Worm (Caenorhabditis elegans) whole organism, young adult: ENCODE data around the gene mmaa-1.

Experiments used
- B0019.2 ChIP-seq: fragments of 200-800 bp; sonication (Bioruptor generic); conservative IDR thresholded peaks from 2 replicates; pipeline ENCODE4 v1.3.6; 2022; ENCODE audit warnings: missing genetic modification reagents, missing genetic modification characterization, missing compliant biosample characterization
- B0035.1 ChIP-seq: sonication (generic microtip); optimal IDR thresholded peaks from 2 replicates; lab custom pipeline; 2016; ENCODE audit warnings: missing genetic modification characterization, mild to moderate bottlenecking, missing compliant biosample characterization, missing genotype, missing genetic modification reagents
- B0261.1 ChIP-seq: sonication (generic microtip); optimal IDR thresholded peaks from 2 replicates; lab custom pipeline; 2016; ENCODE audit warnings: mild to moderate bottlenecking, missing genetic modification characterization, moderate library complexity, missing compliant biosample characterization
- F23B12.7 ChIP-seq: sonication (generic microtip); optimal IDR thresholded peaks from 2 replicates; lab custom pipeline; 2017; ENCODE audit warnings: missing genetic modification characterization, mild to moderate bottlenecking, missing compliant biosample characterization, antibody characterized with exemption, moderate library complexity; ENCODE audit not compliant: insufficient read depth
- F49E8.2 ChIP-seq: sonication (generic microtip); optimal IDR thresholded peaks from 3 replicates; lab custom pipeline; 2017; ENCODE audit warnings: missing genetic modification characterization, mild to moderate bottlenecking, missing compliant biosample characterization, antibody characterized with exemption, moderate library complexity; ENCODE audit not compliant: insufficient read depth
- F55B11.4 ChIP-seq: sonication (generic microtip); optimal IDR thresholded peaks from 2 replicates; lab custom pipeline; 2016; ENCODE audit warnings: missing compliant biosample characterization, missing genetic modification characterization, borderline replicate concordance; ENCODE audit not compliant: insufficient read depth
- T26A5.8 ChIP-seq: sonication (generic microtip); optimal IDR thresholded peaks from 2 replicates; lab custom pipeline; 2016; ENCODE audit warnings: missing genetic modification characterization, missing compliant biosample characterization
- Y53F4B.3 ChIP-seq: fragments of 200-800 bp; sonication (Bioruptor generic); IDR thresholded peaks from 2 replicates; pipeline ENCODE4 v1.3.6; 2022; ENCODE audit warnings: missing genetic modification reagents, missing genetic modification characterization, missing compliant biosample characterization
- Y53G8AR.9 ChIP-seq: fragments of 200-800 bp; sonication (Bioruptor generic); conservative IDR thresholded peaks from 2 replicates; pipeline ENCODE4 v1.3.6; 2022; ENCODE audit warnings: missing genetic modification reagents, missing genetic modification characterization, missing compliant biosample characterization
- Y56A3A.18 ChIP-seq: fragments of 200-800 bp; sonication (Bioruptor generic); IDR thresholded peaks from 2 replicates; pipeline ENCODE4 v1.3.6; 2022; ENCODE audit warnings: missing genetic modification reagents, missing genetic modification characterization, missing compliant biosample characterization
- akir-1 ChIP-seq: fragments of 200-800 bp; sonication (Bioruptor generic); optimal IDR thresholded peaks from 2 replicates; lab custom pipeline; 2018; ENCODE audit warnings: mild to moderate bottlenecking, missing genetic modification characterization, moderate library complexity, missing compliant biosample characterization
- aptf-2 ChIP-seq: fragments of 200-800 bp; sonication (Bioruptor generic); conservative IDR thresholded peaks from 2 replicates; pipeline ENCODE4 v1.3.6; 2022; ENCODE audit warnings: missing genetic modification reagents, missing genetic modification characterization, missing compliant biosample characterization
- attf-6 ChIP-seq: fragments of 200-800 bp; sonication (Bioruptor generic); IDR thresholded peaks from 2 replicates; pipeline ENCODE4 v1.3.6; 2022; ENCODE audit warnings: missing genetic modification reagents, missing genetic modification characterization, missing compliant biosample characterization
- bed-1 ChIP-seq: fragments of 200-800 bp; sonication (Bioruptor generic); IDR thresholded peaks from 2 replicates; pipeline ENCODE4 v1.3.6; 2022; ENCODE audit warnings: missing genetic modification reagents, missing genetic modification characterization, missing compliant biosample characterization
- cebp-2 ChIP-seq: fragments of 200-800 bp; sonication (Bioruptor generic); IDR thresholded peaks from 2 replicates; pipeline ENCODE4 v1.3.6; 2022; ENCODE audit warnings: missing genetic modification characterization, missing compliant biosample characterization
- ceh-40 ChIP-seq: fragments of 200-800 bp; sonication (Bioruptor generic); IDR thresholded peaks from 2 replicates; pipeline ENCODE4 v1.3.6; 2022; ENCODE audit warnings: missing genetic modification characterization, missing compliant biosample characterization
- chd-7 ChIP-seq: sonication (generic microtip); optimal IDR thresholded peaks from 2 replicates; lab custom pipeline; 2016; ENCODE audit warnings: mild to moderate bottlenecking, missing genetic modification characterization, moderate library complexity, missing compliant biosample characterization
- ekl-4 ChIP-seq: fragments of 200-800 bp; sonication (Bioruptor generic); IDR thresholded peaks from 2 replicates; pipeline ENCODE4 v1.3.6; 2022; ENCODE audit warnings: missing genetic modification reagents, missing genetic modification characterization, missing compliant biosample characterization
- him-1 ChIP-seq: sonication (generic microtip); optimal IDR thresholded peaks from 2 replicates; lab custom pipeline; 2016; ENCODE audit warnings: missing genotype, missing genetic modification reagents, missing genetic modification characterization, missing compliant biosample characterization
- hmg-20 ChIP-seq: fragments of 200-800 bp; sonication (Bioruptor generic); IDR thresholded peaks from 2 replicates; pipeline ENCODE4 v1.3.6; 2022; ENCODE audit warnings: missing genetic modification reagents, missing genetic modification characterization, missing compliant biosample characterization
- hsf-1 ChIP-seq: fragments of 200-800 bp; sonication (Bioruptor generic); IDR thresholded peaks from 2 replicates; pipeline ENCODE4 v1.3.6; 2022; ENCODE audit warnings: missing genetic modification reagents, missing genetic modification characterization, missing compliant biosample characterization
- lag-1 ChIP-seq: fragments of 200-800 bp; sonication (Bioruptor generic); IDR thresholded peaks from 2 replicates; pipeline ENCODE4 v1.3.6; 2022; ENCODE audit warnings: missing genetic modification reagents, missing genetic modification characterization, missing compliant biosample characterization
- lsl-1 ChIP-seq: fragments of 200-800 bp; sonication (Bioruptor generic); optimal IDR thresholded peaks from 2 replicates; lab custom pipeline; 2018; ENCODE audit warnings: mild to moderate bottlenecking, missing genetic modification characterization, moderate library complexity, missing compliant biosample characterization
- madf-10 ChIP-seq: sonication (generic microtip); optimal IDR thresholded peaks from 2 replicates; lab custom pipeline; 2016; ENCODE audit warnings: mild to moderate bottlenecking, missing genetic modification characterization, missing compliant biosample characterization
- madf-3 ChIP-seq: fragments of 200-800 bp; sonication (Bioruptor generic); IDR thresholded peaks from 2 replicates; pipeline ENCODE4 v1.3.6; 2022; ENCODE audit warnings: missing genetic modification reagents, missing genetic modification characterization, missing compliant biosample characterization
- madf-6 ChIP-seq: fragments of 200-800 bp; sonication (Bioruptor generic); IDR thresholded peaks from 2 replicates; pipeline ENCODE4 v1.3.6; 2022; ENCODE audit warnings: missing genetic modification reagents, missing genetic modification characterization, missing compliant biosample characterization
- mxl-1 ChIP-seq: sonication (generic microtip); optimal IDR thresholded peaks from 2 replicates; lab custom pipeline; 2016; ENCODE audit warnings: missing genetic modification characterization, missing compliant biosample characterization
- nfya-1 ChIP-seq: sonication (generic microtip); optimal IDR thresholded peaks from 2 replicates; lab custom pipeline; 2017; ENCODE audit warnings: antibody characterized with exemption, missing compliant biosample characterization, missing genetic modification characterization, borderline replicate concordance; ENCODE audit not compliant: insufficient read depth
- pha-4 ChIP-seq: fragments of 150-350 bp; sonication (generic microtip); optimal IDR thresholded peaks from 2 replicates; lab custom pipeline; 2014; ENCODE audit warnings: missing biosample characterization, missing genetic modification reagents, missing genetic modification characterization
- repo-1 ChIP-seq: sonication (generic microtip); optimal IDR thresholded peaks from 2 replicates; lab custom pipeline; 2017; ENCODE audit warnings: mild to moderate bottlenecking, missing genetic modification characterization, missing compliant biosample characterization
- snpc-1.3 ChIP-seq: sonication (generic microtip); optimal IDR thresholded peaks from 2 replicates; lab custom pipeline; 2017; ENCODE audit warnings: missing genetic modification characterization, mild to moderate bottlenecking, missing compliant biosample characterization, antibody characterized with exemption, moderate library complexity, missing genotype, missing genetic modification reagents; ENCODE audit not compliant: insufficient read depth
- somi-1 ChIP-seq: fragments of 200-800 bp; sonication (Bioruptor generic); optimal IDR thresholded peaks from 2 replicates; lab custom pipeline; 2018; ENCODE audit warnings: mild to moderate bottlenecking, missing genetic modification characterization, missing compliant biosample characterization
- unc-130 ChIP-seq: sonication (generic microtip); optimal IDR thresholded peaks from 2 replicates; lab custom pipeline; 2016; ENCODE audit warnings: missing genetic modification reagents, missing genetic modification characterization, missing compliant biosample characterization
- unc-62 ChIP-seq: fragments of 150-350 bp; optimal IDR thresholded peaks from 2 replicates; lab custom pipeline; 2014; ENCODE audit warnings: missing biosample characterization, missing genetic modification reagents, missing genetic modification characterization
- ztf-6 ChIP-seq: fragments of 200-800 bp; sonication (Bioruptor generic); IDR thresholded peaks from 2 replicates; pipeline ENCODE4 v1.3.6; 2022; ENCODE audit warnings: missing genetic modification reagents, missing genetic modification characterization, missing compliant biosample characterization

mmaa-1 gene

DNA sequence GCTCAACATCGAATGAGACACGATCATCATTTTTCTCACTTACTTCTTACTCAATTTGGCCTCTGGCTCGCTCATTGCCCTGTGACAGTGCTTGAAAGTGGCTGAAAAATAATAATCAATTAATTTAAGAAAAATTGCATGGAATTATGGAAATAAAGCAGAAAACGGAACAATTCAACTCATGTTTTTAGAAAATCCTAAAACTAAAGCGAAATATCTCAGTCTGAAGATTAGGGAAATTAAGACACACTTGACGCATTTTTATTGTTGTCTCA lies 28.7 kb downstream of the mmaa-1 start, which contains the start of gene kars-1:
Gene kars-1 (minus strand): TSS at position 101 of the 275 bp plus-strand sequence.
- no peak for TF ChIP-seq Y56A3A.18
- TF ChIP-seq madf-10 (tag; lab: Kevin White, UChicago), result no peak
- no peak for TF ChIP-seq madf-3
- TF ChIP-seq ztf-6 (GFP tag; lab: Robert Waterston, UW), result no peak
- TF ChIP-seq snpc-1.3 (tag; lab: Kevin White, UChicago), result no peak
- TF ChIP-seq madf-6 (GFP tag; lab: Robert Waterston, UW), result no peak

DNA sequence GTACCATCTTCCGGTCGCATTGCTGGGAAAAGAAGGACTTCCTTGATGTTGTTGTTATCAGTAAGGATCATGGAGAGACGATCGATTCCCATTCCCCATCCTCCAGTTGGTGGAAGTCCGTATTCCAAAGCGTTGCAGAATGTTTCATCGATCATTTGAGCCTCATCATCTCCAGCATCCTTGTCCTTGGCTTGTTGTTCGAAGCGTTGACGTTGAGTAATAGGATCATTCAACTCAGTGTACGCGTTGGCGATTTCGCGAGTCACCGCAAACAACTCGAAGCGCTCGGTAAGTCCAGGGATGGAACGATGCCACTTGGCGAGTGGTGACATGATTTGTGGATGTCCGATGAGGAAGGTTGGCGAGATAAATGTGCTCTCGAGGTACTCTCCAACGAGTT lies 30.5 kb downstream of the mmaa-1 start:
- 0 out of 2 replicates have a peak, but pooled peaks have one; percentile 16 for TF ChIP-seq bed-1 (GFP tag; lab: Robert Waterston, UW)
- TF ChIP-seq repo-1, result no peak
- TF ChIP-seq lsl-1 (GFP tag; lab: Kevin White, UChicago), result no peak
- no peak for TF ChIP-seq ztf-6 (GFP tag; lab: Robert Waterston, UW)
- TF ChIP-seq B0035.1 (tag; lab: Kevin White, UChicago), result no peak
- TF ChIP-seq hmg-20 (GFP tag; lab: Robert Waterston, UW), result no peak

DNA sequence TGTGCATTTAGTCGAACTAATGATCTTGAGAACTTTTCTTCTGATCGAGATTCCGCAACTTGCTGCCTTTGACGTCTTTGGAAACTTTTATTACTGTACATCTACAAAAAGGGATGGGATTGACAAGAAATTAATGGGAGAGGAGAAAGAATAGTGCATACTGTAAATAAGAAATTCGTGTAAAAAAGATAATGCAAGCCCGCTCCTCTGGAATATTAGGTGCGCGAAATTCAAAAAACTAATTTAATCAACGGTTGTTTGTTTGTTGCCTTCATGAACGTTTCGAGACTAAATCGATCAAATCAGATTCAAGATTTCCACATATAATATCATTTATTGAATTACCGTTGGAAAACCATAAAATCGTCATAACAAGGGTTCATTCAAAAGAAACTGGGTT lies 31.1 kb downstream of the mmaa-1 start, which contains the start of gene him-14:
Gene him-14 (minus strand): TSS at position 101 of the 400 bp plus-strand sequence.
- TF ChIP-seq somi-1 (GFP tag; lab: Kevin White, UChicago) (no peak), unc-62 (GFP tag; lab: Kevin White, UChicago) (no peak), ekl-4 (no peak), lag-1 (GFP tag; lab: Robert Waterston, UW) (no peak), pha-4 (tag; lab: Kevin White, UChicago) (no peak), nfya-1 (tag; lab: Kevin White, UChicago) (no peak), hsf-1 (GFP tag; lab: Robert Waterston, UW) (no peak), B0019.2 (GFP tag; lab: Robert Waterston, UW) (no peak), Y53F4B.3 (GFP tag; lab: Robert Waterston, UW) (no peak), F49E8.2 (tag; lab: Kevin White, UChicago) (peak; percentile 14), madf-3 (no peak), ceh-40 (GFP tag; lab: Robert Waterston, UW) (no peak), F23B12.7 (tag; lab: Kevin White, UChicago) (no peak), chd-7 (tag; lab: Kevin White, UChicago) (no peak), cebp-2 (GFP tag; lab: Robert Waterston, UW) (no peak), attf-6 (GFP tag; lab: Robert Waterston, UW) (no peak), snpc-1.3 (tag; lab: Kevin White, UChicago) (peak; percentile 1), unc-130 (no peak), aptf-2 (no peak), B0261.1 (tag; lab: Kevin White, UChicago) (no peak), T26A5.8 (tag; lab: Kevin White, UChicago) (no peak), madf-6 (GFP tag; lab: Robert Waterston, UW) (peak; percentile 24; the same call in 1 of the 2 replicates), Y53G8AR.9 (GFP tag; lab: Robert Waterston, UW) (0 out of 2 replicates have a peak, but pooled peaks have one; percentile 17), him-1 (tag; lab: Kevin White, UChicago) (peak; percentile 10), akir-1 (GFP tag; lab: Kevin White, UChicago) (no peak), mxl-1 (tag; lab: Kevin White, UChicago) (no peak), F55B11.4 (tag; lab: Kevin White, UChicago) (no peak)
